Worm (Caenorhabditis elegans) whole organism, L4/young adult: ENCODE measurements around the gene nstp-3.

Experiments used
- W03F9.2 ChIP-seq: fragments of 150-350 bp; optimal IDR thresholded peaks from 2 replicates; lab custom pipeline; 2014; ENCODE audit warnings: missing biosample characterization, missing genetic modification characterization
- dao-5 ChIP-seq: sonication (generic microtip); optimal IDR thresholded peaks from 2 replicates; lab custom pipeline; 2016; ENCODE audit warnings: missing genotype, missing genetic modification characterization, moderate library complexity, missing compliant biosample characterization
- him-1 ChIP-seq: sonication (generic microtip); optimal IDR thresholded peaks from 2 replicates; lab custom pipeline; 2016; ENCODE audit warnings: missing genotype, missing genetic modification reagents, missing genetic modification characterization, missing compliant biosample characterization

- TF ChIP-seq W03F9.2 (tag; lab: Kevin White, UChicago) (no peak), him-1 (no peak), dao-5 (tag; lab: Kevin White, UChicago) (no peak)
These were observed 45.6 kb upstream of the nstp-3 start for ce11 chrV:5843415-5844337.
